Fruit fly (Drosophila melanogaster) whole organism: Measurements from ENCODE around the gene Acsf3.

ENCODE experiments used
- CG8478 ChIP-seq: fragments of >200 bp; optimal IDR thresholded peaks from 2 replicates; lab custom pipeline; 2018; ENCODE audit warnings: inconsistent platforms
- Dll ChIP-seq: fragments of >200 bp; optimal IDR thresholded peaks from 2 replicates; lab custom pipeline; 2017
- psq ChIP-seq: fragments of >200 bp; optimal IDR thresholded peaks from 2 replicates; lab custom pipeline; 2017
- usp ChIP-seq: fragments of >200 bp; optimal IDR thresholded peaks from 2 replicates; lab custom pipeline; 2017; ENCODE audit warnings: missing biosample characterization, missing genetic modification characterization, mixed read lengths

dm6 chrX:7336121-7336961 is 7.5 kb downstream of the Acsf3 start:
- TF ChIP-seq psq (lab: Kevin White, UChicago) (no peak), usp (GFP tag; lab: Kevin White, UChicago) (no peak), Dll (lab: Kevin White, UChicago) (no peak), CG8478 (lab: Kevin White, UChicago) (no peak)
